Worm (Caenorhabditis elegans): ENCODE results near the gene snx-13.

The snx-13 gene

ce11 chrIV:17099113-17099512 is 11.9 kb upstream of the snx-13 start (continued):
- TF ChIP-seq sox-2 (GFP tag; IDR thresholded peaks at IDR 0.05) (no peak), rnt-1 (tag; optimal IDR thresholded peaks at IDR 0.05) (peak; percentile 26), ceh-19 (GFP tag; optimal IDR thresholded peaks at IDR 0.05) (no peak), sdc-2 (tag; optimal IDR thresholded peaks at IDR 0.05) (no peak), fax-1 (tag; optimal IDR thresholded peaks at IDR 0.05) (peak; percentile 61), hlh-15 (tag; optimal IDR thresholded peaks at IDR 0.05) (no peak), ets-4 (tag; optimal IDR thresholded peaks at IDR 0.05) (peak; percentile 10), F13H6.1 (tag; optimal IDR thresholded peaks at IDR 0.05) (no peak), ceh-2 (tag; optimal IDR thresholded peaks at IDR 0.05) (peak; percentile 72), hlh-8 (tag; optimal IDR thresholded peaks at IDR 0.05) (no peak), ceh-31 (tag; optimal IDR thresholded peaks at IDR 0.05) (peak; percentile 75), nfya-1 (tag; optimal IDR thresholded peaks at IDR 0.05) (no peak)

ce11 chrIV:17096168-17096567 is 8.9 kb upstream of the snx-13 start, which contains the start of gene Y116A8C.27:
Gene Y116A8C.27 (minus strand): TSS chrIV:17096268.
- TF ChIP-seq ets-4 (tag; optimal IDR thresholded peaks at IDR 0.05), result no peak
- TF ChIP-seq K09A11.1 (tag; optimal IDR thresholded peaks at IDR 0.05; ENCODE audit: insufficient read depth), result no peak

ce11 chrIV:17093701-17094100 is 6.5 kb upstream of the snx-13 start, which contains the start of gene Y116A8C.29:
Gene Y116A8C.29 (plus strand): TSS chrIV:17094028.
- TF ChIP-seq unc-55 (GFP tag; optimal IDR thresholded peaks at IDR 0.05), result no peak
- TF ChIP-seq fkh-6 (tag; optimal IDR thresholded peaks at IDR 0.05), result no peak
- TF ChIP-seq ahr-1 (tag; optimal IDR thresholded peaks at IDR 0.05), result no peak
- no peak for TF ChIP-seq C38D4.7 (GFP tag; optimal IDR thresholded peaks at IDR 0.05)
- TF ChIP-seq syd-9 (tag; optimal IDR thresholded peaks at IDR 0.05), result no peak

- TF ChIP-seq dve-1 (tag; optimal IDR thresholded peaks at IDR 0.05), result no peak
- TF ChIP-seq syd-9 (tag; optimal IDR thresholded peaks at IDR 0.05), result no peak
- no peak for TF ChIP-seq lim-6 (tag; optimal IDR thresholded peaks at IDR 0.05)
- no peak for TF ChIP-seq che-1 (tag; optimal IDR thresholded peaks at IDR 0.05)
- TF ChIP-seq ceh-31 (tag; optimal IDR thresholded peaks at IDR 0.05), result no peak
- no peak for TF ChIP-seq ceh-34 (tag; optimal IDR thresholded peaks at IDR 0.05)
- no peak for TF ChIP-seq ceh-6 (GFP tag; optimal IDR thresholded peaks at IDR 0.05)
- no peak for TF ChIP-seq pat-9 (tag; optimal IDR thresholded peaks at IDR 0.05)
- no peak for TF ChIP-seq ceh-9 (tag; optimal IDR thresholded peaks at IDR 0.05)
- no peak for TF ChIP-seq ceh-45 (GFP tag; IDR thresholded peaks at IDR 0.05)
- no peak for TF ChIP-seq sdc-2 (tag; optimal IDR thresholded peaks at IDR 0.05)
- TF ChIP-seq C08G9.2 (tag; optimal IDR thresholded peaks at IDR 0.05), result no peak
- TF ChIP-seq fax-1 (tag; optimal IDR thresholded peaks at IDR 0.05), result no peak
- TF ChIP-seq unc-3 (GFP tag; conservative IDR thresholded peaks at IDR 0.05), result no peak
- no peak for TF ChIP-seq unc-3 (tag; optimal IDR thresholded peaks at IDR 0.05)
- no peak for TF ChIP-seq hlh-15 (tag; optimal IDR thresholded peaks at IDR 0.05)
- no peak for TF ChIP-seq ceh-18 (tag; optimal IDR thresholded peaks at IDR 0.05)
Measured at ce11 chrIV:17088849-17089248, 1.6 kb upstream of the snx-13 start, which contains the start of gene Y116A8C.43. Gene Y116A8C.43 (plus strand): TSS chrIV:17088851.

- TF ChIP-seq tbx-7 (tag; optimal IDR thresholded peaks at IDR 0.05) (no peak), unc-86 (tag; optimal IDR thresholded peaks at IDR 0.05) (no peak), ceh-2 (tag; optimal IDR thresholded peaks at IDR 0.05) (no peak), ztf-16 (tag; optimal IDR thresholded peaks at IDR 0.05) (no peak), fkh-6 (tag; optimal IDR thresholded peaks at IDR 0.05) (no peak), ceh-19 (GFP tag; optimal IDR thresholded peaks at IDR 0.05) (no peak), sox-2 (GFP tag; IDR thresholded peaks at IDR 0.05) (no peak), npax-4 (tag; optimal IDR thresholded peaks at IDR 0.05) (no peak), C08G9.2 (tag; optimal IDR thresholded peaks at IDR 0.05) (no peak), hlh-30 (tag; optimal IDR thresholded peaks at IDR 0.05; ENCODE audit: insufficient read depth) (no peak), odd-2 (tag; optimal IDR thresholded peaks at IDR 0.05) (no peak)
Measured at ce11 chrIV:17084839-17085238, 2.4 kb downstream of the snx-13 start.
